Fruit fly (Drosophila melanogaster) whole organism, embryonic: ENCODE data around the gene CG10874.

ENCODE experiments used
- Abd-B ChIP-seq: fragments of 200-800 bp; sonication (Bioruptor generic); optimal IDR thresholded peaks from 2 replicates; lab custom pipeline; 2018; ENCODE audit warnings: missing biosample characterization, mild to moderate bottlenecking, missing genetic modification characterization, moderate library complexity
- Ada2b ChIP-seq: fragments of 200-800 bp; sonication (Bioruptor generic); IDR thresholded peaks from 2 replicates; pipeline ENCODE4 v1.3.6; 2022; ENCODE audit warnings: missing biosample characterization, missing genetic modification characterization
- Aef1 ChIP-seq: fragments of 200-800 bp; sonication (Bioruptor generic); IDR thresholded peaks from 3 replicates; pipeline ENCODE4 v1.3.6; 2022; ENCODE audit warnings: missing biosample characterization, missing genetic modification characterization
- Blimp-1 ChIP-seq: fragments of 200-800 bp; sonication (Bioruptor generic); optimal IDR thresholded peaks from 3 replicates; lab custom pipeline; 2018; ENCODE audit warnings: missing biosample characterization, missing genetic modification characterization, mild to moderate bottlenecking, moderate library complexity, missing genetic modification reagents
- C15 ChIP-seq: fragments of 200-800 bp; sonication (Bioruptor generic); IDR thresholded peaks from 3 replicates; pipeline ENCODE4 v1.3.6; 2022; ENCODE audit warnings: missing biosample characterization, missing genetic modification characterization
- CG10274 ChIP-seq: fragments of 200-800 bp; sonication (Bioruptor generic); optimal IDR thresholded peaks from 3 replicates; lab custom pipeline; 2017; ENCODE audit warnings: missing biosample characterization, mild to moderate bottlenecking, missing genetic modification characterization
- CG10321 ChIP-seq: fragments of 200-800 bp; sonication (Bioruptor generic); IDR thresholded peaks from 2 replicates; pipeline ENCODE4 v1.3.6; 2022; ENCODE audit warnings: missing biosample characterization, missing genetic modification characterization
- CG10959 ChIP-seq: fragments of 200-800 bp; sonication (Bioruptor generic); IDR thresholded peaks from 2 replicates; pipeline ENCODE4 v1.3.6; 2022; ENCODE audit warnings: missing biosample characterization, missing genetic modification characterization
- CG11504 ChIP-seq: fragments of 200-800 bp; sonication (Bioruptor generic); optimal IDR thresholded peaks from 3 replicates; lab custom pipeline; 2019; ENCODE audit warnings: missing biosample characterization, mild to moderate bottlenecking, missing genetic modification characterization, moderate library complexity
- CG11723 ChIP-seq: fragments of 200-800 bp; sonication (Bioruptor generic); optimal IDR thresholded peaks from 2 replicates; lab custom pipeline; 2017; ENCODE audit warnings: missing biosample characterization, mild to moderate bottlenecking, missing genetic modification characterization
- CG13624 ChIP-seq: fragments of 200-800 bp; sonication (Bioruptor generic); optimal IDR thresholded peaks from 2 replicates; lab custom pipeline; 2016; ENCODE audit warnings: missing biosample characterization, missing genetic modification characterization
- CG17186 ChIP-seq: fragments of 200-800 bp; sonication (Bioruptor generic); optimal IDR thresholded peaks from 3 replicates; lab custom pipeline; 2017; ENCODE audit warnings: missing biosample characterization, missing genetic modification reagents, missing genetic modification characterization
- CG2875 ChIP-seq: fragments of 200-800 bp; sonication (Bioruptor generic); optimal IDR thresholded peaks from 2 replicates; lab custom pipeline; 2017; ENCODE audit warnings: missing biosample characterization, mild to moderate bottlenecking, missing genetic modification characterization, missing genetic modification reagents
- CG32772 ChIP-seq: fragments of 200-800 bp; sonication (Bioruptor generic); IDR thresholded peaks from 2 replicates; pipeline ENCODE4 v1.3.6; 2022; ENCODE audit warnings: missing biosample characterization, missing genetic modification characterization
- CG33213 ChIP-seq: fragments of 200-800 bp; sonication (Bioruptor generic); optimal IDR thresholded peaks from 3 replicates; lab custom pipeline; 2016; ENCODE audit warnings: missing biosample characterization, missing genetic modification characterization
- CG3838 ChIP-seq: fragments of 200-800 bp; sonication (Bioruptor generic); optimal IDR thresholded peaks from 3 replicates; lab custom pipeline; 2016; ENCODE audit warnings: missing biosample characterization, missing genetic modification characterization
- CG4424 ChIP-seq: fragments of 200-800 bp; sonication (Bioruptor generic); optimal IDR thresholded peaks from 3 replicates; lab custom pipeline; 2016; ENCODE audit warnings: missing biosample characterization, missing genetic modification characterization
- CG4820 ChIP-seq: fragments of 200-800 bp; sonication (Bioruptor generic); optimal IDR thresholded peaks from 3 replicates; lab custom pipeline; 2016; ENCODE audit warnings: missing biosample characterization, missing genetic modification characterization
- CG6683 ChIP-seq: fragments of 200-800 bp; sonication (Bioruptor generic); optimal IDR thresholded peaks from 2 replicates; lab custom pipeline; 2017; ENCODE audit warnings: missing biosample characterization, mild to moderate bottlenecking, missing genetic modification characterization, missing genetic modification reagents
- CG6854 ChIP-seq: fragments of 200-800 bp; sonication (Bioruptor generic); optimal IDR thresholded peaks from 3 replicates; lab custom pipeline; 2017; ENCODE audit warnings: missing biosample characterization, mild to moderate bottlenecking, missing genetic modification characterization
- CG7372 ChIP-seq: fragments of 200-800 bp; sonication (Bioruptor generic); IDR thresholded peaks from 2 replicates; pipeline ENCODE4 v1.3.6; 2022; ENCODE audit warnings: missing biosample characterization, missing genetic modification characterization
- CG8089 ChIP-seq: fragments of 200-800 bp; sonication (Bioruptor generic); optimal IDR thresholded peaks from 3 replicates; lab custom pipeline; 2016; ENCODE audit warnings: missing biosample characterization, missing genetic modification characterization
- CG8478 ChIP-seq: fragments of >200 bp; optimal IDR thresholded peaks from 2 replicates; lab custom pipeline; 2018
- CG9797 ChIP-seq: fragments of 200-800 bp; sonication (Bioruptor generic); optimal IDR thresholded peaks from 3 replicates; lab custom pipeline; 2018; ENCODE audit warnings: missing biosample characterization, mild to moderate bottlenecking, missing genetic modification characterization
- Dad ChIP-seq: fragments of 200-800 bp; sonication (Bioruptor generic); optimal IDR thresholded peaks from 3 replicates; lab custom pipeline; 2016; ENCODE audit warnings: missing biosample characterization, missing genetic modification characterization
- Dip2 ChIP-seq: fragments of 200-800 bp; sonication (Bioruptor generic); IDR thresholded peaks from 2 replicates; pipeline ENCODE4 v1.3.6; 2022; ENCODE audit warnings: missing biosample characterization, missing genetic modification characterization
- Elba2 ChIP-seq: fragments of 200-800 bp; sonication (Bioruptor generic); optimal IDR thresholded peaks from 3 replicates; lab custom pipeline; 2016; ENCODE audit warnings: missing biosample characterization, missing genetic modification characterization
- HmgZ ChIP-seq: fragments of 200-800 bp; sonication (Bioruptor generic); optimal IDR thresholded peaks from 2 replicates; lab custom pipeline; 2018; ENCODE audit warnings: missing biosample characterization, mild to moderate bottlenecking, missing genetic modification characterization
- NfI ChIP-seq: fragments of 200-800 bp; sonication (Bioruptor generic); optimal IDR thresholded peaks from 3 replicates; lab custom pipeline; 2018; ENCODE audit warnings: missing biosample characterization, mild to moderate bottlenecking, missing genetic modification characterization, moderate library complexity
- Opbp ChIP-seq: fragments of 200-800 bp; sonication (Bioruptor generic); IDR thresholded peaks from 3 replicates; pipeline ENCODE4 v1.3.6; 2022; ENCODE audit warnings: missing biosample characterization, missing genetic modification characterization; ENCODE audit not compliant: partially characterized antibody
- Scr ChIP-seq: fragments of 200-800 bp; sonication (Bioruptor generic); IDR thresholded peaks from 2 replicates; pipeline ENCODE4 v1.3.6; 2022; ENCODE audit warnings: missing biosample characterization, missing genetic modification characterization; ENCODE audit not compliant: partially characterized antibody
- da ChIP-seq: fragments of 200-800 bp; sonication (Bioruptor generic); optimal IDR thresholded peaks from 2 replicates; lab custom pipeline; 2016; ENCODE audit warnings: missing biosample characterization, missing genetic modification characterization
- dysf ChIP-seq: fragments of 200-800 bp; sonication (Bioruptor generic); IDR thresholded peaks from 3 replicates; pipeline ENCODE4 v1.3.6; 2022; ENCODE audit warnings: missing biosample characterization, missing genetic modification characterization
- hth ChIP-seq: fragments of >200 bp; optimal IDR thresholded peaks from 2 replicates; lab custom pipeline; 2017; ENCODE audit warnings: inconsistent platforms
- ind ChIP-seq: fragments of 200-800 bp; sonication (Bioruptor generic); optimal IDR thresholded peaks from 3 replicates; lab custom pipeline; 2016; ENCODE audit warnings: missing biosample characterization, missing genetic modification characterization
- inv ChIP-seq: fragments of 200-800 bp; sonication (Bioruptor generic); IDR thresholded peaks from 2 replicates; pipeline ENCODE4 v1.3.6; 2022; ENCODE audit warnings: missing biosample characterization, missing genetic modification characterization; ENCODE audit not compliant: partially characterized antibody
- jing ChIP-seq: fragments of 200-800 bp; sonication (Bioruptor generic); optimal IDR thresholded peaks from 2 replicates; lab custom pipeline; 2018; ENCODE audit warnings: missing biosample characterization, mild to moderate bottlenecking, missing genetic modification characterization
- lab ChIP-seq: fragments of 200-800 bp; sonication (Bioruptor generic); optimal IDR thresholded peaks from 3 replicates; lab custom pipeline; 2017; ENCODE audit warnings: missing biosample characterization, missing genetic modification characterization, mild to moderate bottlenecking, moderate library complexity, missing genetic modification reagents
- org-1 ChIP-seq: fragments of 200-800 bp; sonication (Bioruptor generic); optimal IDR thresholded peaks from 2 replicates; lab custom pipeline; 2017; ENCODE audit warnings: missing biosample characterization, missing genetic modification characterization
- pb ChIP-seq: fragments of 200-800 bp; sonication (Bioruptor generic); optimal IDR thresholded peaks from 3 replicates; lab custom pipeline; 2016; ENCODE audit warnings: missing biosample characterization, missing genetic modification characterization
- sd ChIP-seq: fragments of 200-800 bp; sonication (Bioruptor generic); optimal IDR thresholded peaks from 3 replicates; lab custom pipeline; 2018; ENCODE audit warnings: missing biosample characterization, mild to moderate bottlenecking, missing genetic modification characterization, moderate library complexity
- stwl ChIP-seq: fragments of 200-800 bp; sonication (Bioruptor generic); optimal IDR thresholded peaks from 3 replicates; lab custom pipeline; 2018; ENCODE audit warnings: missing biosample characterization, mild to moderate bottlenecking, missing genetic modification characterization, moderate library complexity
- twi ChIP-seq: fragments of 200-800 bp; optimal IDR thresholded peaks from 2 replicates; lab custom pipeline; 2019; ENCODE audit warnings: missing biosample characterization, mild to moderate bottlenecking, missing genetic modification characterization, moderate library complexity
- zen2 ChIP-seq: fragments of 200-800 bp; sonication (Bioruptor generic); IDR thresholded peaks from 3 replicates; pipeline ENCODE4 v1.3.6; 2022; ENCODE audit warnings: missing biosample characterization, missing genetic modification characterization; ENCODE audit not compliant: partially characterized antibody

Gene CG10874

DNA sequence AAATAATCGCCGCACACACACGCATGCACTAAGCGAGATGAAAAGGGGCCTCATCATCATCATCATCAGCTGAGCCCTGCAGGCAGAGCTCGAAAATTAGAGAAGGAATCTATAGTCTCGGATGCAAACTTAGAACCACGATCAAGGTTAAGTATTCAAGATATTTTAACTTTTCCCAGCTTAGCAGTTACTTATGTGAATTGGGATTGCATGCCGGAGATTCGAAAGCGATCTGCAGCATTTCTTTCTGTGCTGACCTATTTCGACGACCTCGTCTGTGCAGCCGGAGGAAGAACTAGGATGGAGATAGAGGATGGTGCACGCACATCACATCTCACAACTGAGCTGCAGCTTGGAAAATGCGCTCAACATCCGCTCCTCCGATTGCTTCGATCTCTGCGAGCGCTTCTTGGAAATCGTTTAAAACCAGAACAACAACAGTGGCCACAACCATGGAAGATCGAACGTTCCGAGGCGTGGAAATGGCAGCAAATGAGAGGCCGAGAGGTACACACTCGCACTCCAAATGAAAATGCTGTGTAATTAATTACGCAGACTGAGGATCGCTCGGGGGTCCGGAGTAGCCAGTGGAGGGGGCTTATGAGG is 9.3 kb downstream of the CG10874 start (continued):
- TF ChIP-seq Ada2b (GFP tag; lab: Robert Waterston, UW) (peak; percentile 18; the same call in 1 of the 2 replicates), Scr (no peak), jing (GFP tag; lab: Kevin White, UChicago) (peak; percentile 36), lab (GFP tag; lab: Kevin White, UChicago) (no peak), zen2 (no peak), stwl (tag; lab: Kevin White, UChicago) (peak; percentile 57), CG8478 (lab: Kevin White, UChicago) (no peak), CG10274 (GFP tag; lab: Kevin White, UChicago) (no peak), CG6854 (no peak), CG2875 (GFP tag; lab: Kevin White, UChicago) (peak; percentile 61), CG7372 (GFP tag; lab: Robert Waterston, UW) (no peak), CG33213 (peak; percentile 39), hth (lab: Kevin White, UChicago) (no peak), Elba2 (peak; percentile 56), Abd-B (peak; percentile 9), org-1 (peak; percentile 75), Opbp (GFP tag; lab: Robert Waterston, UW) (no peak), pb (GFP tag; lab: Kevin White, UChicago) (peak; percentile 34), CG3838 (GFP tag; lab: Kevin White, UChicago) (no peak), CG13624 (peak; percentile 11), inv (GFP tag; lab: Robert Waterston, UW) (no peak), C15 (no peak), CG11723 (GFP tag; lab: Kevin White, UChicago) (peak; percentile 20), CG10321 (GFP tag; lab: Robert Waterston, UW) (no peak), CG8089 (peak; percentile 70), CG10959 (GFP tag; lab: Robert Waterston, UW) (peak; percentile 95), CG32772 (GFP tag; lab: Robert Waterston, UW) (peak; percentile 49; the same call in 1 of the 2 replicates), CG4820 (peak; percentile 64), CG9797 (GFP tag; lab: Kevin White, UChicago) (no peak), CG4424 (peak; percentile 72), Blimp-1 (GFP tag; lab: Kevin White, UChicago) (peak; percentile 33), Dip2 (GFP tag; lab: Robert Waterston, UW) (no peak), HmgZ (no peak), CG11504 (tag; lab: Kevin White, UChicago) (peak; percentile 30), Aef1 (no peak), NfI (GFP tag; lab: Kevin White, UChicago) (no peak), CG6683 (no peak), twi (tag; lab: Kevin White, UChicago) (no peak), sd (tag; lab: Kevin White, UChicago) (no peak), dysf (GFP tag; lab: Robert Waterston, UW) (no peak; the same call in 2 of the 3 replicates), CG17186 (GFP tag; lab: Kevin White, UChicago) (peak; percentile 43), Dad (peak; percentile 21), ind (no peak), da (no peak)
